Worm (Caenorhabditis elegans): ENCODE measurements around the gene F41F3.8.

Gene F41F3.8

DNA sequence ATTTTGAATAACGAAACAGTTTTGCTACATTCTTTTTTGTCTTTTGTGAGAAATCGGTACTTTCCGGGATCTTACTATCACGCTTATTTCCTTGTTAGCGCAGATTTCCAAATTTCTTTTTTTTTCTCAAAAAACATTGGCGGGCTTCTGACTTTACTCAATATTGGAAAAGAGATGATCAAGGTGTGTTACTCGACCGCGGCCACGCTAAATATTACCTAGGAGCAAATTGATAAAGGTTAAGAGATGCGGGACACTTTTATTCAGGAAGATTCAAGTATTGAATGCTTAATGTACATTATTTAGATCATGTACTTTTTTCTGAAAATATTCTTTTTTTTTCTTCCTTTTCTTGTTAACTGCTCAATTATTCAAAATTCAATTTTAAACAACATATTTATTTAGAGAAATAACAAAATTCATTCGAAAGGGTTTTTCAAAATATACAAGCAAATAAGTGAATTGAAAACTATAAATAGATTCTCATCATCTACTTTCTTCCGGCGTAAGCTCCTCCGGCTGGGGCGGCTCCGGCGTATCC is 1.3 kb upstream of the F41F3.8 start:
- TF ChIP-seq unc-30 (tag; optimal IDR thresholded peaks at IDR 0.05) (no peak), ceh-63 (GFP tag; optimal IDR thresholded peaks at IDR 0.05) (no peak), ama-1 (optimal IDR thresholded peaks at IDR 0.05) (peak; percentile 55), ceh-88 (GFP tag; IDR thresholded peaks at IDR 0.05) (no peak)

DNA sequence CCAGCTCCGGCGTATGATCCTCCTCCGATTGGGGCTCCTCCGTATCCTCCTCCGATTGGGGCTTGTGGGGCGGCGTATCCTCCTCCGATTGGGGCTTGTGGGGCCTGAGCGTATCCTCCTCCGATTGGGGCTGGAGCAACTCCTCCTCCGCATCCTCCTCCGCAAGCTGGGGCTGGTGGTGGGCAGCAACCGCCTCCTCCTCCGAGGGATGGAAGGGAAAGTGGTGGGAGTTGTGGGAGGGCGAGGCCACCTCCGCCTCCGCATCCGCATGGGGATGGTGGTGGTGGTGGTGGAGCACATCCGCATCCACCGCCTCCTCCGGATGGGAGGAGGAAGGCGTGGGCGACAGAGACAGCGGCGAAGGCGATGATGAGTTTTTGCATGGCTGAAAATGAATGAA is 770 bp upstream of the F41F3.8 start, which contains the start of gene F41F3.3:
TSS of gene F41F3.3 (minus strand) at position 383 of the 400 bp plus-strand sequence.
- TF ChIP-seq mdl-1 (tag; optimal IDR thresholded peaks at IDR 0.05) = no peak
- TF ChIP-seq lin-39 (tag; optimal IDR thresholded peaks at IDR 0.05) = no peak
- TF ChIP-seq xbp-1 (tag; optimal IDR thresholded peaks at IDR 0.05) = no peak
- TF ChIP-seq ceh-8 (GFP tag; optimal IDR thresholded peaks at IDR 0.05) = peak; percentile 75
- TF ChIP-seq efl-1 (optimal IDR thresholded peaks at IDR 0.05) = no peak
- peak in 1 of 2 experiments; percentile 57 for TF ChIP-seq efl-1 (GFP tag; optimal IDR thresholded peaks at IDR 0.05 in 1 of 2)
- TF ChIP-seq ama-1 (optimal IDR thresholded peaks at IDR 0.05) = peak; percentile 46
- no peak for TF ChIP-seq ztf-4 (tag; optimal IDR thresholded peaks at IDR 0.05)

ce11 chrV:4649649-4650384 is 1.2 kb downstream of the F41F3.8 start:
- TF ChIP-seq efl-1 (optimal IDR thresholded peaks at IDR 0.05) (no peak), efl-1 (GFP tag; optimal IDR thresholded peaks at IDR 0.05 in 1 of 2) (peak in 1 of 2 experiments; percentile 57), ets-5 (GFP tag; IDR thresholded peaks at IDR 0.05) (no peak)

- TF ChIP-seq blmp-1 (tag; optimal IDR thresholded peaks at IDR 0.05) (peak; percentile 86), sup-37 (GFP tag; optimal IDR thresholded peaks at IDR 0.05) (no peak), mep-1 (tag; optimal IDR thresholded peaks at IDR 0.05) (peak; percentile 23), nhr-76 (tag; optimal IDR thresholded peaks at IDR 0.05) (no peak), lin-39 (tag; optimal IDR thresholded peaks at IDR 0.05) (no peak), ama-1 (optimal IDR thresholded peaks at IDR 0.05) (no peak), nhr-237 (tag; optimal IDR thresholded peaks at IDR 0.05) (no peak), elt-3 (tag; optimal IDR thresholded peaks at IDR 0.05) (peak in 3 of 6 experiments; percentile 15 to 54 (median 48)), nhr-20 (tag; optimal IDR thresholded peaks at IDR 0.05) (peak; percentile 24), elt-2 (tag; optimal IDR thresholded peaks at IDR 0.05) (peak; percentile 11), grh-1 (GFP tag; IDR thresholded peaks at IDR 0.05) (no peak), isw-1 (GFP tag; IDR thresholded peaks at IDR 0.05) (no peak), xbp-1 (tag; optimal IDR thresholded peaks at IDR 0.05) (no peak), nhr-71 (tag; optimal IDR thresholded peaks at IDR 0.05) (no peak), lin-13 (GFP tag; optimal IDR thresholded peaks at IDR 0.05) (no peak), skn-1 (tag; optimal IDR thresholded peaks at IDR 0.05) (no peak), lin-35 (GFP tag; optimal IDR thresholded peaks at IDR 0.05) (peak in 1 of 2 experiments; percentile 18), nhr-85 (tag) (peak; percentile 11), pax-3 (tag; optimal IDR thresholded peaks at IDR 0.05) (no peak), zag-1 (tag; optimal IDR thresholded peaks at IDR 0.05) (no peak), efl-1 (optimal IDR thresholded peaks at IDR 0.05) (no peak), efl-1 (GFP tag; optimal IDR thresholded peaks at IDR 0.05 in 1 of 2) (peak in 1 of 2 experiments; percentile 45), ceh-90 (tag; optimal IDR thresholded peaks at IDR 0.05) (no peak), snu-23 (GFP tag; optimal IDR thresholded peaks at IDR 0.05) (peak; percentile 23)
Measured at ce11 chrV:4651480-4651879, 2.9 kb downstream of the F41F3.8 start.

ce11 chrV:4653093-4653492 is 4.5 kb downstream of the F41F3.8 start:
- TF ChIP-seq ceh-8 (GFP tag; optimal IDR thresholded peaks at IDR 0.05) (peak; percentile 49), ztf-4 (tag; optimal IDR thresholded peaks at IDR 0.05) (no peak)
